Fruit fly (Drosophila melanogaster) whole organism, adult: ENCODE results near the gene CG15399.

Experiments used
- CG12768 ChIP-seq: fragments of 200-800 bp; sonication (Bioruptor generic); optimal IDR thresholded peaks from 2 replicates; lab custom pipeline; 2017; ENCODE audit warnings: missing biosample characterization, missing genetic modification characterization, mild to moderate bottlenecking, moderate library complexity, missing genetic modification reagents
- CG1620 ChIP-seq: fragments of 200-800 bp; sonication (Bioruptor generic); optimal IDR thresholded peaks from 2 replicates; lab custom pipeline; 2016; ENCODE audit warnings: missing biosample characterization, missing genetic modification characterization
- CG5204 ChIP-seq: fragments of 200-800 bp; sonication (Bioruptor generic); optimal IDR thresholded peaks from 2 replicates; lab custom pipeline; 2016; ENCODE audit warnings: missing biosample characterization, missing genetic modification characterization
- Crg-1 ChIP-seq: fragments of 200-800 bp; sonication (Bioruptor generic); optimal IDR thresholded peaks from 2 replicates; lab custom pipeline; 2016; ENCODE audit warnings: missing biosample characterization, missing genetic modification characterization
- cic ChIP-seq: fragments of 200-800 bp; sonication (Bioruptor generic); optimal IDR thresholded peaks from 2 replicates; lab custom pipeline; 2017; ENCODE audit warnings: missing biosample characterization, mild to moderate bottlenecking, missing genetic modification characterization, moderate library complexity
- ovo ChIP-seq: fragments of 200-800 bp; sonication (Bioruptor generic); optimal IDR thresholded peaks from 2 replicates; lab custom pipeline; 2016; ENCODE audit warnings: missing biosample characterization, missing genetic modification characterization
- tj ChIP-seq: fragments of 200-800 bp; sonication (Bioruptor generic); optimal IDR thresholded peaks from 3 replicates; lab custom pipeline; 2017; ENCODE audit warnings: missing biosample characterization, mild to moderate bottlenecking, missing genetic modification characterization, moderate library complexity

DNA sequence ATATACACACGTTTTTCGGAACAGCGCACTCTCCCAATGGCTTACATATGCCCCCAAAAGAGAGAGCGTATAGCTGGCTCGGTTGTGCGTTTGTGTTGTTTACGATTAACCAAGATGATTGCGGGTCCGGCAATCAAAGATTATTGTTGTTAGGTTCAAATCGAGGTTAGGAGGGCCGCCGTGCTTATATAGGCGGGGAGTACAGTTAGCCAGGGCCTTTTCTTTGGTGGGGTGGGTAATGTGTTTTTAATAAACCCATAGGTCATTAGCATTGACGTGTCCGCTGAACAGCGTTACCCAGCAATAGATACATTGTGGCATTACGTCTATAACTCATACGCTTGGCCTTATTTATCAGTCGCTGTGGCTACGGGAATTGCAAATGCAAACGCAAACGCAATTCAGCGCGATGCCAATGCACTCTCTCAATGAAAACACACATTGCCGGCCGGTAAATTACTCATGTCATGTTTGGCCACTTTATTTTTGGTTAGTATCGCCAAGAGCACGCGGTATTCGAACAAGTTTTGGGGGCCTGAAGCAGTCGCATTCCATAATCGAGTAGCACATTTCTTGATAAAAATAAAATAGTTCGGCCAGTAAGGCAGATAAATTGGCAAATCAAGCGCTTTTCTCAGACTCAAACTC lies 17.7 kb downstream of the CG15399 start:
- TF ChIP-seq Crg-1 (GFP tag; lab: Kevin White, UChicago) (no peak), CG1620 (GFP tag; lab: Kevin White, UChicago) (no peak), cic (GFP tag; lab: Kevin White, UChicago) (peak; percentile 79), ovo (GFP tag; lab: Kevin White, UChicago) (peak; percentile 21), tj (GFP tag; lab: Kevin White, UChicago) (peak; percentile 61), CG5204 (GFP tag; lab: Kevin White, UChicago) (no peak), CG12768 (no peak)
